Fruit fly (Drosophila melanogaster) whole organism, embryonic: ENCODE data around the gene parvin.
A peak's percentile ranks its signal among the peaks of the same experiment; 100 is the strongest.

ENCODE experiments used
- Abd-B ChIP-seq: fragments of 200-800 bp; sonication (Bioruptor generic); optimal IDR thresholded peaks from 2 replicates; lab custom pipeline; 2018; ENCODE audit warnings: missing biosample characterization, mild to moderate bottlenecking, missing genetic modification characterization, moderate library complexity
- Asciz ChIP-seq: fragments of 200-800 bp; sonication (Bioruptor generic); optimal IDR thresholded peaks from 2 replicates; lab custom pipeline; 2017; ENCODE audit warnings: missing biosample characterization, mild to moderate bottlenecking, missing genetic modification characterization, missing genetic modification reagents
- Awh ChIP-seq: fragments of 200-800 bp; sonication (Bioruptor generic); IDR thresholded peaks from 2 replicates; pipeline ENCODE4, ENCODE4 v1.3.6; 2022; ENCODE audit warnings: missing biosample characterization, missing genetic modification characterization
- Bdp1 ChIP-seq: fragments of 200-800 bp; sonication (Bioruptor generic); optimal IDR thresholded peaks from 3 replicates; lab custom pipeline; 2016; ENCODE audit warnings: missing biosample characterization, missing genetic modification characterization
- C15 ChIP-seq: fragments of 200-800 bp; sonication (Bioruptor generic); IDR thresholded peaks from 3 replicates; pipeline ENCODE4 v1.3.6; 2022; ENCODE audit warnings: missing biosample characterization, missing genetic modification characterization
- CG10565 ChIP-seq: fragments of 200-800 bp; sonication (Bioruptor generic); optimal IDR thresholded peaks from 3 replicates; lab custom pipeline; 2016; ENCODE audit warnings: missing biosample characterization, mild to moderate bottlenecking, missing genetic modification characterization
- CG10979 ChIP-seq: fragments of 200-800 bp; sonication (Bioruptor generic); optimal IDR thresholded peaks from 2 replicates; lab custom pipeline; 2018; ENCODE audit warnings: missing biosample characterization, mild to moderate bottlenecking, missing genetic modification characterization, moderate library complexity
- CG11456 ChIP-seq: fragments of 200-800 bp; sonication (Bioruptor generic); IDR thresholded peaks from 3 replicates; pipeline ENCODE4 v1.3.6; 2022; ENCODE audit warnings: missing biosample characterization, missing genetic modification characterization
- CG12104 ChIP-seq: fragments of 200-800 bp; sonication (Bioruptor generic); optimal IDR thresholded peaks from 3 replicates; lab custom pipeline; 2016; ENCODE audit warnings: missing biosample characterization, missing genetic modification characterization
- CG12155 ChIP-seq: fragments of 200-800 bp; sonication (Bioruptor generic); optimal IDR thresholded peaks from 3 replicates; lab custom pipeline; 2016; ENCODE audit warnings: missing biosample characterization, missing genetic modification characterization
- CG15011 ChIP-seq: fragments of 200-800 bp; sonication (Bioruptor generic); optimal IDR thresholded peaks from 3 replicates; lab custom pipeline; 2018; ENCODE audit warnings: missing biosample characterization, mild to moderate bottlenecking, missing genetic modification characterization
- CG15479 ChIP-seq: fragments of 200-800 bp; sonication (Bioruptor generic); optimal IDR thresholded peaks from 3 replicates; lab custom pipeline; 2019; ENCODE audit warnings: missing biosample characterization, mild to moderate bottlenecking, missing genetic modification characterization, moderate library complexity
- CG15696 ChIP-seq: fragments of 200-800 bp; sonication (Bioruptor generic); optimal IDR thresholded peaks from 2 replicates; lab custom pipeline; 2019; ENCODE audit warnings: missing biosample characterization, mild to moderate bottlenecking, missing genetic modification characterization, moderate library complexity
- CG16815 ChIP-seq: fragments of 200-800 bp; sonication (Bioruptor generic); optimal IDR thresholded peaks from 3 replicates; lab custom pipeline; 2017; ENCODE audit warnings: missing biosample characterization, mild to moderate bottlenecking, missing genetic modification characterization
- CG16863 ChIP-seq: fragments of 200-800 bp; sonication (Bioruptor generic); optimal IDR thresholded peaks from 3 replicates; lab custom pipeline; 2016; ENCODE audit warnings: missing biosample characterization, missing genetic modification characterization
- CG17829 ChIP-seq: fragments of 200-800 bp; optimal IDR thresholded peaks from 2 replicates; lab custom pipeline; 2019; ENCODE audit warnings: missing biosample characterization, mild to moderate bottlenecking, missing genetic modification characterization, moderate library complexity
- CG1832 ChIP-seq: fragments of 200-800 bp; sonication (Bioruptor generic); optimal IDR thresholded peaks from 2 replicates; lab custom pipeline; 2017; ENCODE audit warnings: missing biosample characterization, mild to moderate bottlenecking, missing genetic modification characterization, inconsistent platforms
- CG2199 ChIP-seq: fragments of 200-800 bp; sonication (Bioruptor generic); IDR thresholded peaks from 3 replicates; pipeline ENCODE4 v1.3.6; 2022; ENCODE audit warnings: missing biosample characterization, missing genetic modification characterization
- CG30431 ChIP-seq: fragments of 200-800 bp; sonication (Bioruptor generic); optimal IDR thresholded peaks from 2 replicates; lab custom pipeline; 2017; ENCODE audit warnings: missing biosample characterization, missing genetic modification characterization
- CG31441 ChIP-seq: fragments of 200-800 bp; sonication (Bioruptor generic); IDR thresholded peaks from 2 replicates; pipeline ENCODE4 v1.3.6; 2022; ENCODE audit warnings: missing biosample characterization, missing genetic modification characterization
- CG3995 ChIP-seq: fragments of 200-800 bp; sonication (Bioruptor generic); optimal IDR thresholded peaks from 3 replicates; lab custom pipeline; 2016; ENCODE audit warnings: missing biosample characterization, missing genetic modification characterization
- CG7271 ChIP-seq: fragments of 200-800 bp; sonication (Bioruptor generic); optimal IDR thresholded peaks from 2 replicates; lab custom pipeline; 2018; ENCODE audit warnings: missing biosample characterization, mild to moderate bottlenecking, missing genetic modification characterization, moderate library complexity
- CG8478 ChIP-seq: fragments of >200 bp; optimal IDR thresholded peaks from 2 replicates; lab custom pipeline; 2018
- CG9609 ChIP-seq: fragments of 200-800 bp; sonication (Bioruptor generic); optimal IDR thresholded peaks from 3 replicates; lab custom pipeline; 2016; ENCODE audit warnings: missing biosample characterization, missing genetic modification characterization
- CHES-1-like ChIP-seq: fragments of 200-800 bp; sonication (Bioruptor generic); optimal IDR thresholded peaks from 2 replicates; lab custom pipeline; 2016; ENCODE audit warnings: missing biosample characterization, missing genetic modification characterization
- CTCF ChIP-seq: fragments of 200-800 bp; sonication (Bioruptor generic); optimal IDR thresholded peaks from 2 replicates; lab custom pipeline; 2017; ENCODE audit warnings: missing biosample characterization, mild to moderate bottlenecking, missing genetic modification characterization, moderate library complexity
- CrebB ChIP-seq: fragments of 200-800 bp; sonication (Bioruptor generic); optimal IDR thresholded peaks from 3 replicates; lab custom pipeline; 2018; ENCODE audit warnings: missing biosample characterization, mild to moderate bottlenecking, missing genetic modification characterization
- Deaf1 ChIP-seq: fragments of 200-800 bp; optimal IDR thresholded peaks from 3 replicates; lab custom pipeline; 2019; ENCODE audit warnings: missing biosample characterization, mild to moderate bottlenecking, missing genetic modification characterization, moderate library complexity
- Dfd ChIP-seq, 2 experiments: fragments of >200 bp; optimal IDR thresholded peaks; 2 replicates each; lab custom pipeline; 2017; ENCODE audit warnings: missing biosample characterization in 2 of 2, missing genetic modification characterization in 2 of 2
- E2f2 ChIP-seq: fragments of 200-800 bp; sonication (Bioruptor generic); IDR thresholded peaks from 2 replicates; pipeline ENCODE4 v1.3.6; 2022; ENCODE audit warnings: missing biosample characterization, missing genetic modification characterization
- Hr78 ChIP-seq, 2 experiments: fragments of 200-800 bp in 1 of 2; fragments of >200 bp in 1 of 2; sonication (Bioruptor generic) in 1 of 2; optimal IDR thresholded peaks; 2 replicates each; lab custom pipeline; 2017 to 2019; ENCODE audit warnings: missing biosample characterization in 2 of 2, missing genetic modification characterization in 2 of 2, mild to moderate bottlenecking in 1 of 2, moderate library complexity in 1 of 2
- Lpt ChIP-seq: fragments of >200 bp; optimal IDR thresholded peaks from 2 replicates; lab custom pipeline; 2018; ENCODE audit warnings: missing biosample characterization, missing genetic modification characterization
- Myb ChIP-seq: fragments of 200-800 bp; sonication (Bioruptor generic); optimal IDR thresholded peaks from 2 replicates; lab custom pipeline; 2016; ENCODE audit warnings: missing biosample characterization, missing genetic modification characterization
- amos ChIP-seq: fragments of 200-800 bp; sonication (Bioruptor generic); IDR thresholded peaks from 2 replicates; pipeline ENCODE4 v1.3.6; 2022; ENCODE audit warnings: missing biosample characterization, missing genetic modification characterization; ENCODE audit not compliant: partially characterized antibody
- crol ChIP-seq: fragments of 200-800 bp; sonication (Bioruptor generic); IDR thresholded peaks from 2 replicates; pipeline ENCODE4 v1.3.6; 2022; ENCODE audit warnings: missing biosample characterization, missing genetic modification characterization
- cwo ChIP-seq: fragments of 200-800 bp; sonication (Bioruptor generic); optimal IDR thresholded peaks from 3 replicates; lab custom pipeline; 2017; ENCODE audit warnings: missing biosample characterization, missing genetic modification characterization, mild to moderate bottlenecking, moderate library complexity, missing genetic modification reagents
- dm ChIP-seq: fragments of 200-800 bp; sonication (Bioruptor generic); optimal IDR thresholded peaks from 3 replicates; lab custom pipeline; 2016; ENCODE audit warnings: missing biosample characterization, missing genetic modification characterization
- dmrt11E ChIP-seq: fragments of 200-800 bp; sonication (Bioruptor generic); optimal IDR thresholded peaks from 3 replicates; lab custom pipeline; 2018; ENCODE audit warnings: missing biosample characterization, mild to moderate bottlenecking, missing genetic modification characterization, moderate library complexity
- hbn ChIP-seq: fragments of 200-800 bp; sonication (Bioruptor generic); IDR thresholded peaks from 2 replicates; pipeline ENCODE4 v1.3.6; 2022; ENCODE audit warnings: missing biosample characterization, missing genetic modification characterization; ENCODE audit not compliant: partially characterized antibody
- jigr1 ChIP-seq: fragments of 200-800 bp; sonication (Bioruptor generic); IDR thresholded peaks from 3 replicates; pipeline ENCODE4 v1.3.6; 2022; ENCODE audit warnings: missing biosample characterization, missing genetic modification characterization
- pb ChIP-seq: fragments of 200-800 bp; sonication (Bioruptor generic); optimal IDR thresholded peaks from 3 replicates; lab custom pipeline; 2016; ENCODE audit warnings: missing biosample characterization, missing genetic modification characterization
- rib ChIP-seq: fragments of 200-800 bp; sonication (Bioruptor generic); IDR thresholded peaks from 2 replicates; pipeline ENCODE4 v1.3.6; 2022; ENCODE audit warnings: missing biosample characterization, missing genetic modification characterization
- sd ChIP-seq: fragments of 200-800 bp; sonication (Bioruptor generic); optimal IDR thresholded peaks from 3 replicates; lab custom pipeline; 2018; ENCODE audit warnings: missing biosample characterization, mild to moderate bottlenecking, missing genetic modification characterization, moderate library complexity
- sens-2 ChIP-seq: fragments of 200-800 bp; sonication (Bioruptor generic); IDR thresholded peaks from 2 replicates; pipeline ENCODE4 v1.3.6; 2022; ENCODE audit warnings: missing biosample characterization, missing genetic modification characterization
- tll ChIP-seq, 2 experiments: fragments of 200-800 bp in 1 of 2; fragments of >200 bp in 1 of 2; sonication (Bioruptor generic) in 1 of 2; optimal IDR thresholded peaks; 2 replicates each; lab custom pipeline; 2017 to 2019; ENCODE audit warnings: missing biosample characterization in 2 of 2, missing genetic modification characterization in 2 of 2, mild to moderate bottlenecking in 1 of 2, moderate library complexity in 1 of 2
- tup ChIP-seq: fragments of 200-800 bp; sonication (Bioruptor generic); optimal IDR thresholded peaks from 2 replicates; lab custom pipeline; 2016; ENCODE audit warnings: missing biosample characterization, mild to moderate bottlenecking, missing genetic modification characterization, moderate library complexity
- z ChIP-seq: fragments of 200-800 bp; sonication (Bioruptor generic); IDR thresholded peaks from 3 replicates; pipeline ENCODE4 v1.3.6; 2022; ENCODE audit warnings: missing biosample characterization, missing genetic modification characterization

The parvin gene

DNA sequence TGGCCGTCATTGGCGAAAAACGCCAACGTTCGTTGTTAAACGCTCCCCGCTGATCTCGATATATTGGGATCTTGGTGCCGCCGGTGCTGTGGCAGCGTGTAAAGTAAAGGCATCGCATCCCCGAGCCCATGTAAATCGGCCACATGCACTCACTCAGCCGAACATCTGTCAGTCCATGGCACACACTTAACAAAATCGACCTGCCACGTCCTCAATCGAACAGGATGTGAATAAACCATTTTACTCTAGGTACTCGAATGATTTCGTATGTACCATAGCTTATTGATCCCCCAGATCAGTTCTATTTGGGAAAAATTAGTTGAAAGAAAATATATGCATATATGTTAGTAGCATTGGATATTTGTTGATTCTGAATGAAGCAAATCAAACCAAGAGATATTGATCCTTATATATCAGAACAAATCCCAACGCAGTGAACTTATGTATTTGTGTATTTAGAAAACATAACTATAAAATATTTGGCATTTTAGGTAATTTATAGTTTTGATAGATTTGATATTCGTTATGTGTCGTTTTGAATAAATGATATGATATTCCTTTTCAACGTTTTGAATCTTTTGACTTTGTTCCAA, 29.4 kb upstream of the parvin start (continued):
- TF ChIP-seq CG10979 (tag; lab: Kevin White, UChicago) (peak; percentile 16), CG10565 (GFP tag; lab: Kevin White, UChicago) (no peak), CG31441 (GFP tag; lab: Robert Waterston, UW) (no peak), sd (tag; lab: Kevin White, UChicago) (no peak), CG12104 (no peak), Bdp1 (no peak), CG8478 (no peak), tup (GFP tag; lab: Kevin White, UChicago) (no peak), sens-2 (GFP tag; lab: Robert Waterston, UW) (no peak), dm (GFP tag; lab: Kevin White, UChicago) (no peak), CG9609 (no peak), dmrt11E (peak; percentile 39), CG15011 (GFP tag; lab: Kevin White, UChicago) (no peak), CrebB (tag; lab: Kevin White, UChicago) (no peak), CG11456 (GFP tag; lab: Robert Waterston, UW) (no peak), Dfd (GFP tag; optimal IDR thresholded peaks at IDR 0.05; lab: Kevin White, UChicago) (no peak), cwo (GFP tag; lab: Kevin White, UChicago) (no peak)

DNA sequence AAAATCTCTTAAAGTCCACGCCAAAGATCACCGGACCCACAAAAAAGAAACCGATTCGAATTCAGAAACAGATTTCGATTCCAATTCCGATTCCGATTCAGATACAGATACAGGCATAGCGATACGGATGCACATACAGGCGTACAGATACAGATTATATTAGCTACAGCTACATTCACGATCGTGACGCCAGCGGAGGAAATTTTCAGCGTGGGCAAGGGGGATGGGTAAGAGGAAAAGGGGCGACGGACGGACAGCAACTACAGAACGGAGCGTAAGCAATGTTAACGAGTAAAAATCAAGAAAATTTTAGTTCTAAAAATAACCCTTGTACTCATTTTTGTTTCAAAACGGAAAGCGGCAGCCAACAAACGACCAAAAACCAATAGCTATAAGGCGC, 28.8 kb upstream of the parvin start:
- TF ChIP-seq Hr78 (GFP tag; optimal IDR thresholded peaks at IDR 0.05; lab: Kevin White, UChicago) (no peak), CG2199 (GFP tag; lab: Robert Waterston, UW) (peak; percentile 54; the same call in 2 of the 3 replicates), rib (no peak), jigr1 (GFP tag; lab: Robert Waterston, UW) (no peak), crol (GFP tag; lab: Robert Waterston, UW) (peak; percentile 75; the same call in 1 of the 2 replicates), Deaf1 (peak; percentile 10), CG30431 (no peak), amos (GFP tag; lab: Robert Waterston, UW) (no peak), Awh (GFP tag; lab: Robert Waterston, UW) (no peak), z (0 out of 3 replicates have a peak, but pooled peaks have one; percentile 45), CG16815 (no peak)

DNA sequence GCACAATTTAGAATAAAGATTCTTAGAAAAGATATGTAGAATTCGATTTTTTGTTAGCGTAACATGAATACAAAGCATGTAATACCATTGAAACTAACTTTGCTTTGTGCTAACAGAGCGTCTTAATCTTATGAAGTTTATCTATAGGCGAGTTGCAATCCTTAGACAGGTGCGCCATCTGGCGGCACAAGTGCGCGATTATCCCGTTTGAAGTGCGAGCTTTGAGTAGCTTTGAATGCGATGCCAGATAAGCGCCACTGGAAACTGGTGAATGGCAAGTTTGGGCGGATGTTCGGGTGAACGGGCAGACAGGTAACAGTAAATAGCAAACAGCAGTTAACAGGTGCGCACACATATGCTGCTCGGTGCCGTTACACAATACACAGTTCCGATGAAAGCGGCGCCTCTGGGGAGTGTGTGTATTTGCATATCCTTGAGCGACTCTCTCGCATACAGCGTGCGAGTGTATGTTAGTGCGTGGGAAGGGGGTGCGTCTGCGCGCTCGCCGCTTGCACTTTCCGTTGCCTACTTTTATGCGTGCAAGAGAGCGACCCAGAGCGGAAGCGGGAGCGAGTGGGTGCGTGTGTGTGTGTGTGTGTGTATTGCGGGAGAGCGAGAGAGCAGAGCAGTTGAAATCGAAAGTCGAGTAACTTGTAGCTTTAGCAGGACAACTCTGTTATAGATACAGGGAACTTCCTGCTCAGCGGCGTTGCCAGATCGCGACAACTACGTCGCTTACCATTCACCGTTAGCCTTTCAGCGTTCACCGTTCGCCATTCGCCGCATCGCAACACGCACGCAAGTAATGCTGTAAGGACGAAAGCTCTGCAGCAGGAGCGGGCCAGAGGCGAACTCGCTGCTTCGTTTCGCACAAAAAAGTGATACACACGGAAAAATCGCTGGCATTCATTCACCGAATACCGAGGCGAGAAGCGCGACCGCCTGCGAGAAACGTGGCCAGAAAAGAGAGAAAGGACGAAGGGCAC, 27.6 kb upstream of the parvin start, which contains the start of gene CG12531:
Gene CG12531 (plus strand): TSS at position 936 of the 986 bp plus-strand sequence.
- TF ChIP-seq CG7271 (tag; lab: Kevin White, UChicago) (no peak), crol (GFP tag; lab: Robert Waterston, UW) (peak; percentile 10; the same call in 1 of the 2 replicates), CG15479 (GFP tag; lab: Kevin White, UChicago) (no peak), CG3995 (GFP tag; lab: Kevin White, UChicago) (peak; percentile 5), CTCF (GFP tag; lab: Kevin White, UChicago) (peak; percentile 89), CG17829 (tag; lab: Kevin White, UChicago) (no peak), Abd-B (GFP tag; lab: Kevin White, UChicago) (no peak), CHES-1-like (GFP tag; lab: Kevin White, UChicago) (no peak), C15 (GFP tag; lab: Robert Waterston, UW) (no peak), CG15696 (tag; lab: Kevin White, UChicago) (no peak), pb (GFP tag; lab: Kevin White, UChicago) (no peak), Myb (GFP tag; lab: Kevin White, UChicago) (no peak), tll (GFP tag; optimal IDR thresholded peaks at IDR 0.05; lab: Kevin White, UChicago) (no peak), Asciz (GFP tag; lab: Kevin White, UChicago) (no peak), CG16863 (GFP tag; lab: Kevin White, UChicago) (no peak), E2f2 (GFP tag; lab: Robert Waterston, UW) (no peak), Lpt (GFP tag; lab: Kevin White, UChicago) (no peak), hbn (GFP tag; lab: Robert Waterston, UW) (no peak), CG12155 (GFP tag; lab: Kevin White, UChicago) (peak; percentile 77), CG1832 (no peak)
